Worm (Caenorhabditis elegans): ENCODE measurements around the gene F29G6.1.

ce11 chrX:11471409-11471808 lies 30.7 kb upstream of the F29G6.1 start:
- TF ChIP-seq ama-1 (optimal IDR thresholded peaks at IDR 0.05), result no peak
- TF ChIP-seq fkh-10 (GFP tag; optimal IDR thresholded peaks at IDR 0.05), result no peak
- TF ChIP-seq nhr-237 (tag; optimal IDR thresholded peaks at IDR 0.05), result no peak
- no peak for TF ChIP-seq ceh-9 (tag; optimal IDR thresholded peaks at IDR 0.05)
- TF ChIP-seq elt-3 (tag; optimal IDR thresholded peaks at IDR 0.05), result no peak
- TF ChIP-seq pha-4 (tag; optimal IDR thresholded peaks at IDR 0.05), result peak; percentile 99
- no peak for TF ChIP-seq fkh-2 (tag; optimal IDR thresholded peaks at IDR 0.05)
- TF ChIP-seq pqm-1 (tag; optimal IDR thresholded peaks at IDR 0.05), result no peak
- no peak for TF ChIP-seq unc-62 (GFP tag; optimal IDR thresholded peaks at IDR 0.05)
